Fruit fly (Drosophila melanogaster): Measurements from ENCODE around the gene IPIP.

Gene IPIP

DNA sequence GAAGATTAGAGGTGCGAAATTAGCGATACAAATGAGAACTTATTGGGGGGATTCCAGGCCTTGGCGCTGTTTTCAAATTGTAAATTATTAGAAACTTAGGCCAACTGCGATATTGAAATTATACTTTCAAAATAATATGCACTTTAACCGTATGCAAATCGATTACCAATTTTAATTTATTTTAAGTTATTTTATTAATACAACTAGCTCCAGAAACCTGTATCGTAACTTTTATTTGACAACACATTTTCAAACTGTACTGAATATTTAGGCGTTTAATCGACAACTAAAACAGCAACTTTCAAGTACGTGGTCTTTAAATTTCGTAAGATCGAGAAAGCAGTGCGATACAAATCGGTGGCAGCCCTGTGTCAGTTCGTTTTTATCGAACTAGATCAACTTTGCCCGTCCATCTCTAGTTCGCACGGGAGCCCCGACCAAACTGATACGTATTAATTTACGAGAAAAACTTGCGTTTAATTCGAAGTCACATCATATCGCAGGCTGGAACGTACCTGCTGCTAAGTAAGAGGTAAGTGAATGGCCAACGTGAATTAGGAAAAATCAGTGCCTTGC lies 22.9 kb downstream of the IPIP start, which contains the start of the genes CG9154 and Kr-h2 (continued):
- TF ChIP-seq Fer3 (tag; optimal IDR thresholded peaks at IDR 0.05): no peak
- TF ChIP-seq exex (tag; optimal IDR thresholded peaks at IDR 0.05): peak; percentile 28
- TF ChIP-seq H2.0 (GFP tag; IDR thresholded peaks at IDR 0.05): no peak
- peak in 1 of 2 experiments; percentile 12 for TF ChIP-seq crp (GFP tag; optimal IDR thresholded peaks at IDR 0.05)
- TF ChIP-seq oc (tag; optimal IDR thresholded peaks at IDR 0.05): no peak
- TF ChIP-seq CG8478 (optimal IDR thresholded peaks at IDR 0.05): no peak
- no peak for TF ChIP-seq CG9876 (GFP tag; optimal IDR thresholded peaks at IDR 0.05)
- TF ChIP-seq CG14441 (GFP tag; IDR thresholded peaks at IDR 0.05): no peak
- TF ChIP-seq ap (GFP tag; IDR thresholded peaks at IDR 0.05): no peak
- peak; percentile 61 for TF ChIP-seq Scr (GFP tag; IDR thresholded peaks at IDR 0.05; ENCODE audit: partially characterized antibody)
- peak; percentile 24 for TF ChIP-seq mirr (GFP tag; optimal IDR thresholded peaks at IDR 0.05)
- TF ChIP-seq Hand (GFP tag; optimal IDR thresholded peaks at IDR 0.05): no peak
- no peak for TF ChIP-seq HHEX (GFP tag; optimal IDR thresholded peaks at IDR 0.05)
- TF ChIP-seq Adf1 (GFP tag; IDR thresholded peaks at IDR 0.05): no peak
- 0 out of 2 replicates have a peak, but pooled peaks have one; percentile 20 for TF ChIP-seq CG14014 (GFP tag; IDR thresholded peaks at IDR 0.05)
- TF ChIP-seq CG2129 (GFP tag; IDR thresholded peaks at IDR 0.05; ENCODE audit: partially characterized antibody): peak; percentile 32; the same call in 1 of the 2 replicates
- no peak for TF ChIP-seq C15 (GFP tag; IDR thresholded peaks at IDR 0.05)
- TF ChIP-seq Mrtf (GFP tag; IDR thresholded peaks at IDR 0.05): no peak
- TF ChIP-seq CG12219 (GFP tag; optimal IDR thresholded peaks at IDR 0.05): no peak
- no peak for TF ChIP-seq CG10431 (GFP tag; optimal IDR thresholded peaks at IDR 0.05)
- 0 out of 2 replicates have a peak, but pooled peaks have one; percentile 18 for TF ChIP-seq ssp (GFP tag; IDR thresholded peaks at IDR 0.05)
- peak; percentile 37 for TF ChIP-seq Fer2 (tag; optimal IDR thresholded peaks at IDR 0.05)
- TF ChIP-seq CG6689 (GFP tag; IDR thresholded peaks at IDR 0.05): no peak
- no peak for TF ChIP-seq pho (GFP tag; optimal IDR thresholded peaks at IDR 0.05)
- TF ChIP-seq vvl (GFP tag; IDR thresholded peaks at IDR 0.05): peak; percentile 47; the same call in 1 of the 2 replicates
- TF ChIP-seq Hey (tag; optimal IDR thresholded peaks at IDR 0.05): no peak
- TF ChIP-seq zf30C (GFP tag; optimal IDR thresholded peaks at IDR 0.05): no peak
- peak; percentile 33 for TF ChIP-seq Deaf1 (tag; optimal IDR thresholded peaks at IDR 0.05)
- TF ChIP-seq kay (GFP tag; optimal IDR thresholded peaks at IDR 0.05): no peak
- peak; percentile 42 for TF ChIP-seq CG18262 (tag; optimal IDR thresholded peaks at IDR 0.05)
- no peak for TF ChIP-seq dati (GFP tag; IDR thresholded peaks at IDR 0.05)
- no peak for TF ChIP-seq sna (GFP tag; IDR thresholded peaks at IDR 0.05; ENCODE audit: partially characterized antibody)
- no peak for TF ChIP-seq ara (GFP tag; IDR thresholded peaks at IDR 0.05)
- no peak for TF ChIP-seq CG15073 (GFP tag; optimal IDR thresholded peaks at IDR 0.05)
- no peak for TF ChIP-seq CG10462 (GFP tag; optimal IDR thresholded peaks at IDR 0.05)
- no peak for TF ChIP-seq tio (GFP tag; optimal IDR thresholded peaks at IDR 0.05)
- TF ChIP-seq HLH54F (GFP tag; optimal IDR thresholded peaks at IDR 0.05): peak; percentile 15
- TF ChIP-seq CG7271 (tag; optimal IDR thresholded peaks at IDR 0.05): no peak
- TF ChIP-seq Oaz (GFP tag; IDR thresholded peaks at IDR 0.05): no peak
- peak; percentile 32 for TF ChIP-seq Meics (GFP tag; optimal IDR thresholded peaks at IDR 0.05)
- TF ChIP-seq schlank (tag; optimal IDR thresholded peaks at IDR 0.05): no peak
- TF ChIP-seq sqz (GFP tag; optimal IDR thresholded peaks at IDR 0.05): peak; percentile 31
- peak; percentile 84 for TF ChIP-seq Dp (GFP tag; optimal IDR thresholded peaks at IDR 0.05)
- TF ChIP-seq Kr (GFP tag; optimal IDR thresholded peaks at IDR 0.05): no peak
- TF ChIP-seq Opbp (GFP tag; IDR thresholded peaks at IDR 0.05; ENCODE audit: partially characterized antibody): peak; percentile 77
- TF ChIP-seq cad (GFP tag; optimal IDR thresholded peaks at IDR 0.05): no peak
- peak; percentile 11 for TF ChIP-seq CG17802 (tag; optimal IDR thresholded peaks at IDR 0.05)
- TF ChIP-seq CG4617 (GFP tag; optimal IDR thresholded peaks at IDR 0.05; ENCODE audit: borderline replicate concordance): peak; percentile 79
- TF ChIP-seq inv (GFP tag; IDR thresholded peaks at IDR 0.05; ENCODE audit: partially characterized antibody): peak; percentile 57; the same call in 1 of the 2 replicates
- TF ChIP-seq ttk (GFP tag; IDR thresholded peaks at IDR 0.05): no peak
